Worm (Caenorhabditis elegans) whole organism, L4 larva: ENCODE data around the gene egrh-3.

Source experiments
- D1046.2 ChIP-seq: fragments of 200-800 bp; sonication (Bioruptor generic); IDR thresholded peaks from 2 replicates; pipeline ENCODE4 v1.3.6; 2022; ENCODE audit warnings: missing genetic modification characterization, missing compliant biosample characterization
- F10B5.3 ChIP-seq: sonication (generic microtip); optimal IDR thresholded peaks from 2 replicates; lab custom pipeline; 2016; ENCODE audit warnings: mild to moderate bottlenecking, missing genetic modification characterization, missing compliant biosample characterization
- F44E2.7 ChIP-seq: fragments of 200-800 bp; sonication (Bioruptor generic); IDR thresholded peaks from 2 replicates; pipeline ENCODE4 v2.1.2; 2022; ENCODE audit warnings: missing genetic modification characterization, missing compliant biosample characterization
- T20F7.1 ChIP-seq: fragments of 200-800 bp; sonication (Bioruptor generic); optimal IDR thresholded peaks from 2 replicates; lab custom pipeline; 2018; ENCODE audit warnings: mild to moderate bottlenecking, missing genetic modification characterization, missing compliant biosample characterization
- Y105C5A.15 ChIP-seq: fragments of 200-800 bp; sonication (Bioruptor generic); IDR thresholded peaks from 2 replicates; pipeline ENCODE4 v1.3.6; 2022; ENCODE audit warnings: missing genetic modification characterization, missing compliant biosample characterization
- Y48G9A.11 ChIP-seq: fragments of 200-800 bp; sonication (Bioruptor generic); IDR thresholded peaks from 2 replicates; pipeline ENCODE4 v1.3.6; 2022; ENCODE audit warnings: missing genetic modification reagents, missing genetic modification characterization, missing compliant biosample characterization
- Y5F2A.4 ChIP-seq: fragments of 200-800 bp; sonication (Bioruptor generic); optimal IDR thresholded peaks from 2 replicates; lab custom pipeline; 2018; ENCODE audit warnings: mild to moderate bottlenecking, missing genetic modification characterization, missing compliant biosample characterization
- Y75B8A.6 ChIP-seq: fragments of 200-800 bp; sonication (Bioruptor generic); IDR thresholded peaks from 2 replicates; pipeline ENCODE4 v1.3.6; 2022; ENCODE audit warnings: missing genetic modification reagents, missing genetic modification characterization, missing compliant biosample characterization
- ama-1 ChIP-seq: fragments of 150-350 bp; optimal IDR thresholded peaks from 2 replicates; lab custom pipeline; 2014; ENCODE audit warnings: inconsistent platforms, mixed read lengths
- arid-1 ChIP-seq: fragments of 200-800 bp; sonication (Bioruptor generic); conservative IDR thresholded peaks from 2 replicates; pipeline ENCODE4 v1.3.6; 2022; ENCODE audit warnings: missing genetic modification reagents, missing genetic modification characterization, missing compliant biosample characterization
- attf-4 ChIP-seq: sonication (generic microtip); optimal IDR thresholded peaks from 3 replicates; lab custom pipeline; 2017; ENCODE audit warnings: missing biosample characterization, missing genetic modification characterization
- ceh-20 ChIP-seq: fragments of 200-800 bp; sonication (Bioruptor generic); IDR thresholded peaks from 2 replicates; pipeline ENCODE4 v1.3.6; 2022; ENCODE audit warnings: missing genetic modification reagents, missing genetic modification characterization, missing compliant biosample characterization
- ceh-62 ChIP-seq: sonication (generic microtip); optimal IDR thresholded peaks from 2 replicates; lab custom pipeline; 2017; ENCODE audit warnings: missing biosample characterization, missing genetic modification characterization
- cey-2 ChIP-seq: sonication (generic microtip); optimal IDR thresholded peaks from 3 replicates; lab custom pipeline; 2017; ENCODE audit warnings: missing genetic modification characterization, mild to moderate bottlenecking, missing compliant biosample characterization, antibody characterized with exemption, borderline replicate concordance; ENCODE audit not compliant: insufficient read depth
- ctbp-1 ChIP-seq: fragments of 200-800 bp; sonication (Bioruptor generic); IDR thresholded peaks from 2 replicates; pipeline ENCODE4 v1.3.6; 2022; ENCODE audit warnings: missing genetic modification reagents, missing genetic modification characterization, missing compliant biosample characterization
- dmd-9 ChIP-seq: fragments of 200-800 bp; sonication (Bioruptor generic); IDR thresholded peaks from 2 replicates; pipeline ENCODE4 v1.3.6; 2022; ENCODE audit warnings: missing genetic modification reagents, missing genetic modification characterization, missing compliant biosample characterization
- dpl-1 ChIP-seq: fragments of 150-350 bp; optimal IDR thresholded peaks from 2 replicates; lab custom pipeline; 2014; ENCODE audit warnings: missing biosample characterization, missing genetic modification reagents, missing genetic modification characterization
- duxl-1 ChIP-seq: sonication (generic microtip); optimal IDR thresholded peaks from 2 replicates; lab custom pipeline; 2016; ENCODE audit warnings: mild to moderate bottlenecking, missing genetic modification characterization, moderate library complexity, missing compliant biosample characterization; ENCODE audit not compliant: poor library complexity
- egl-27 ChIP-seq: sonication (generic microtip); optimal IDR thresholded peaks from 3 replicates; lab custom pipeline; 2017; ENCODE audit warnings: missing biosample characterization, missing genetic modification reagents, missing genetic modification characterization
- egl-43 ChIP-seq: fragments of 200-800 bp; sonication (Bioruptor generic); IDR thresholded peaks from 2 replicates; pipeline ENCODE4 v1.3.6; 2022; ENCODE audit warnings: missing genetic modification reagents, missing genetic modification characterization, missing compliant biosample characterization
- gei-8 ChIP-seq: fragments of 200-800 bp; sonication (Bioruptor generic); optimal IDR thresholded peaks from 2 replicates; lab custom pipeline; 2018; ENCODE audit warnings: mild to moderate bottlenecking, missing genetic modification characterization, missing compliant biosample characterization
- hlh-30 ChIP-seq: sonication (generic microtip); optimal IDR thresholded peaks from 2 replicates; lab custom pipeline; 2017; ENCODE audit warnings: antibody characterized with exemption, mild to moderate bottlenecking, missing genetic modification characterization, missing compliant biosample characterization; ENCODE audit not compliant: insufficient read depth
- lin-13 ChIP-seq: fragments of 150-350 bp; optimal IDR thresholded peaks from 2 replicates; lab custom pipeline; 2014; ENCODE audit warnings: missing biosample characterization, missing genetic modification reagents, missing genetic modification characterization
- lin-39 ChIP-seq: fragments of 150-350 bp; optimal IDR thresholded peaks from 2 replicates; lab custom pipeline; 2014; ENCODE audit warnings: missing biosample characterization, missing genetic modification reagents, missing genetic modification characterization
- mes-2 ChIP-seq: sonication (generic microtip); optimal IDR thresholded peaks from 2 replicates; lab custom pipeline; 2016; ENCODE audit warnings: missing genotype, mild to moderate bottlenecking, missing genetic modification characterization, missing compliant biosample characterization; ENCODE audit not compliant: poor library complexity, severe bottlenecking
- nhr-102 ChIP-seq: sonication (generic microtip); optimal IDR thresholded peaks from 2 replicates; lab custom pipeline; 2016; ENCODE audit warnings: mild to moderate bottlenecking, missing genetic modification characterization, moderate library complexity, missing compliant biosample characterization
- nhr-111 ChIP-seq: fragments of 200-800 bp; sonication (Bioruptor generic); optimal IDR thresholded peaks from 2 replicates; lab custom pipeline; 2018; ENCODE audit warnings: mild to moderate bottlenecking, missing genetic modification characterization, missing compliant biosample characterization
- nhr-25 ChIP-seq: sonication (generic microtip); optimal IDR thresholded peaks from 2 replicates; lab custom pipeline; 2017; ENCODE audit warnings: missing genetic modification characterization, mild to moderate bottlenecking, missing compliant biosample characterization, antibody characterized with exemption, moderate library complexity, borderline replicate concordance; ENCODE audit not compliant: insufficient read depth
- nhr-28 ChIP-seq: fragments of 150-350 bp; optimal IDR thresholded peaks from 2 replicates; lab custom pipeline; 2014; ENCODE audit warnings: missing biosample characterization, missing genetic modification characterization
- nhr-41 ChIP-seq: fragments of 200-800 bp; sonication (Bioruptor generic); IDR thresholded peaks from 2 replicates; pipeline ENCODE4 v1.3.6; 2022; ENCODE audit warnings: missing genetic modification reagents, missing genetic modification characterization, missing compliant biosample characterization
- nhr-48 ChIP-seq: sonication (generic microtip); optimal IDR thresholded peaks from 2 replicates; lab custom pipeline; 2016; ENCODE audit warnings: mild to moderate bottlenecking, missing genetic modification characterization, missing compliant biosample characterization
- nhr-76 ChIP-seq: fragments of 150-350 bp; optimal IDR thresholded peaks from 2 replicates; lab custom pipeline; 2014; ENCODE audit warnings: missing biosample characterization, missing genetic modification characterization
- pha-4 ChIP-seq, 2 experiments: fragments of 150-350 bp in 1 of 2; fragments of 200-800 bp in 1 of 2; sonication (Bioruptor generic) in 1 of 2; IDR thresholded peaks in 1 of 2; optimal IDR thresholded peaks in 1 of 2; 2 replicates each; pipeline versions ENCODE4 v1.3.6 to Lab custom; 2014 to 2022; ENCODE audit warnings: missing genetic modification characterization in 2 of 2, missing genetic modification reagents in 2 of 2, missing biosample characterization in 1 of 2, missing compliant biosample characterization in 1 of 2
- php-3 ChIP-seq: fragments of 200-800 bp; sonication (Bioruptor generic); IDR thresholded peaks from 2 replicates; pipeline ENCODE4 v1.3.6; 2022; ENCODE audit warnings: missing genetic modification reagents, missing genetic modification characterization, missing compliant biosample characterization
- sdz-12 ChIP-seq: fragments of 200-800 bp; sonication (Bioruptor generic); optimal IDR thresholded peaks from 2 replicates; lab custom pipeline; 2018; ENCODE audit warnings: mild to moderate bottlenecking, missing genetic modification characterization, missing compliant biosample characterization
- set-16 ChIP-seq: fragments of 200-800 bp; sonication (Bioruptor generic); IDR thresholded peaks from 2 replicates; pipeline ENCODE4 v1.3.6; 2022; ENCODE audit warnings: missing genetic modification reagents, missing genetic modification characterization, missing compliant biosample characterization
- skn-1 ChIP-seq: fragments of 150-350 bp; optimal IDR thresholded peaks from 2 replicates; lab custom pipeline; 2014; ENCODE audit warnings: missing biosample characterization, missing genetic modification characterization
- spr-3 ChIP-seq: fragments of 200-800 bp; sonication (Bioruptor generic); optimal IDR thresholded peaks from 2 replicates; lab custom pipeline; 2018; ENCODE audit warnings: mild to moderate bottlenecking, missing genetic modification characterization, missing compliant biosample characterization
- tag-97 ChIP-seq: fragments of 200-800 bp; sonication (Bioruptor generic); IDR thresholded peaks from 2 replicates; pipeline ENCODE4 v1.3.6; 2022; ENCODE audit warnings: missing genetic modification characterization, missing compliant biosample characterization
- tra-1 ChIP-seq: fragments of 200-800 bp; sonication (Bioruptor generic); IDR thresholded peaks from 2 replicates; pipeline ENCODE4 v1.3.6; 2022; ENCODE audit warnings: missing genetic modification reagents, missing genetic modification characterization, missing compliant biosample characterization
- unc-62 ChIP-seq, 3 experiments: fragments of 150-350 bp in 1 of 3; sonication (generic microtip); optimal IDR thresholded peaks in 2 of 3; peaks in 1 of 3; 1 replicate in 1 of 3; 2 replicates in 2 of 3; lab custom pipeline; 2014 to 2017; ENCODE audit warnings: missing biosample characterization in 3 of 3, missing genetic modification characterization in 3 of 3, missing genetic modification reagents in 3 of 3, missing genotype in 1 of 3
- zfp-3 ChIP-seq: fragments of 200-800 bp; sonication (Bioruptor generic); conservative IDR thresholded peaks from 2 replicates; pipeline ENCODE4 v1.3.6; 2022; ENCODE audit warnings: missing genetic modification reagents, missing genetic modification characterization, missing compliant biosample characterization
- zip-11 ChIP-seq: fragments of 200-800 bp; sonication (Bioruptor generic); IDR thresholded peaks from 2 replicates; pipeline ENCODE4 v1.3.6; 2022; ENCODE audit warnings: missing genetic modification characterization, missing compliant biosample characterization
- zip-2 ChIP-seq: fragments of 150-350 bp; optimal IDR thresholded peaks from 2 replicates; lab custom pipeline; 2014; ENCODE audit warnings: missing biosample characterization, missing genetic modification characterization
- ztf-7 ChIP-seq: fragments of 150-350 bp; optimal IDR thresholded peaks from 2 replicates; lab custom pipeline; 2014; ENCODE audit warnings: missing biosample characterization, missing genetic modification characterization

Gene egrh-3

DNA sequence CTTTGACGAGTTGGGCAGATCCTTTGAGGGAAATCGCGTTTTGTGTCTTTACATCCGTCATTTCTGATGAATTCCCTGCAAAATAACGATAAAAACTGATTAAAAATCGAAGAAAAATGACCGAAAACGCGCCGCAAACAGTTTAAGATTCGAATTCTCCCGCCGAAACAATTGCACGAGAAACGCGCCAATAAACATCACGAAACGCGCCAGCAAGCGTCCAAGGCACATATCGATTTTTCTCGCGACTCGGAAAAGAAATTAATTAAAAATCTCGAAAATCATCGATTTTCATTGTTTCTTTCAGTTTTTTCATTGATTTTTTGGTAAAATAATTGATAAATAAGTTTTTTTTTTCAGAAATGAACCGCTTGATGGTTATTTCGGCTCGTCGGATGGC lies 47.6 kb downstream of the egrh-3 start, which contains the start of the genes mdf-2 and nduv-3 (continued):
- TF ChIP-seq D1046.2 (GFP tag; lab: Robert Waterston, UW) (no peak), tra-1 (no peak), dpl-1 (GFP tag; lab: Kevin White, UChicago) (peak; percentile 92), dmd-9 (GFP tag; lab: Robert Waterston, UW) (no peak), arid-1 (GFP tag; lab: Robert Waterston, UW) (no peak), skn-1 (tag; lab: Kevin White, UChicago) (no peak), nhr-102 (tag; lab: Kevin White, UChicago) (peak; percentile 42), egl-43 (GFP tag; lab: Robert Waterston, UW) (peak; percentile 57; the same call in 1 of the 2 replicates), nhr-48 (tag; lab: Kevin White, UChicago) (no peak), ceh-20 (GFP tag; lab: Robert Waterston, UW) (peak; percentile 64), Y48G9A.11 (GFP tag; lab: Robert Waterston, UW) (peak; percentile 69), nhr-111 (GFP tag; lab: Kevin White, UChicago) (no peak), nhr-41 (GFP tag; lab: Robert Waterston, UW) (no peak), set-16 (GFP tag; lab: Robert Waterston, UW) (no peak)

DNA sequence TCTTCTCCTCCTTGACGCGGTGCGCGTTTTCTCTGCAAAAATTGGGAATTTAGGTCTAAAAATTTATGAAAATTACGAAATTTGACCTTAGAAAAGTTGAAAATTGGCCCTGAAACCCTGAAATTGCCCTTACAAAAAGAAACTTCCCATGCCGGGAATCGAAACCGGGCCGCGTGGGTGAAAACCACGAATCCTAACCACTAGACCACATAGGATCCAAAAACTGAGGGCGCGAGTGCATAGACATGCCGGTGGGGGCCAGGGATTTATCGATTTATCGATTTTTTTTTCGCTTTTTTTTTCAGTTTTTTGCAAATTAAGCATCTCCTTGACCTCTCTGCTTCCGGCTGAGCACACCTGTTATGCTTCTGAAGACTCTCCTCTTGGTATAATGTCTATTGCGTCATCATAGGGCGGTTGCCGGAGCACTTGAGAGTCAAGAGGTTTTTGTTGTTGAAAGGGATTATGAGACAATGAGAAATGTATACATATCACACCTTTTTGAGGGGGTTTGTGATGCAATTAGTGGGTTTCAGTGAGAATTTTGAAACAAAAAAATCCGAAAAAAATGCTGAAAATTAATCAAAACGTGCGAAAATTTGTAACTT lies 48.8 kb downstream of the egrh-3 start:
- TF ChIP-seq sdz-12 (GFP tag; lab: Kevin White, UChicago) (peak; percentile 65), D1046.2 (GFP tag; lab: Robert Waterston, UW) (peak; percentile 85), skn-1 (tag; lab: Kevin White, UChicago) (no peak), tra-1 (peak; percentile 76), zip-11 (GFP tag; lab: Robert Waterston, UW) (peak; percentile 60; the same call in 1 of the 2 replicates), ceh-62 (tag; lab: Kevin White, UChicago) (no peak), nhr-28 (tag; lab: Kevin White, UChicago) (no peak), zfp-3 (GFP tag; lab: Robert Waterston, UW) (0 out of 2 replicates have a peak, but pooled peaks have one; percentile 50), unc-62 (GFP tag; optimal IDR thresholded peaks at IDR 0.05 in 1 of 2; lab: Kevin White, UChicago) (no peak), unc-62 (tag; optimal IDR thresholded peaks at IDR 0.05; lab: Kevin White, UChicago) (no peak), hlh-30 (tag; lab: Kevin White, UChicago) (peak; percentile 32), T20F7.1 (GFP tag; lab: Kevin White, UChicago) (peak; percentile 0), pha-4 (GFP tag; IDR thresholded peaks at IDR 0.05; lab: Robert Waterston, UW) (peak; percentile 87), pha-4 (tag; optimal IDR thresholded peaks at IDR 0.05; lab: Kevin White, UChicago) (no peak), duxl-1 (no peak), Y48G9A.11 (GFP tag; lab: Robert Waterston, UW) (peak; percentile 88), nhr-25 (tag; lab: Kevin White, UChicago) (no peak), attf-4 (no peak), Y105C5A.15 (peak; percentile 91), ztf-7 (tag; lab: Kevin White, UChicago) (no peak), Y75B8A.6 (GFP tag; lab: Robert Waterston, UW) (no peak; the same call in 1 of the 2 replicates), F44E2.7 (peak; percentile 98), tag-97 (no peak), spr-3 (GFP tag; lab: Kevin White, UChicago) (peak; percentile 76), lin-13 (GFP tag; lab: Kevin White, UChicago) (no peak), php-3 (GFP tag; lab: Robert Waterston, UW) (peak; percentile 78), gei-8 (peak; percentile 58), lin-39 (tag; lab: Kevin White, UChicago) (no peak), nhr-111 (GFP tag; lab: Kevin White, UChicago) (no peak), cey-2 (tag; lab: Kevin White, UChicago) (no peak), Y5F2A.4 (GFP tag; lab: Kevin White, UChicago) (peak; percentile 73), F10B5.3 (tag; lab: Kevin White, UChicago) (no peak), ama-1 (no peak), egl-27 (no peak), ctbp-1 (GFP tag; lab: Robert Waterston, UW) (peak; percentile 84), zip-2 (no peak), nhr-76 (no peak), mes-2 (tag; lab: Kevin White, UChicago) (peak; percentile 66)
